Fruit fly (Drosophila melanogaster) whole organism, embryonic: ENCODE results near the gene CG42237.

Source experiments
- Bgb ChIP-seq: fragments of 200-800 bp; sonication (Bioruptor generic); IDR thresholded peaks from 2 replicates; pipeline ENCODE4 v1.3.6; 2022; ENCODE audit warnings: missing biosample characterization, missing genetic modification characterization; ENCODE audit not compliant: partially characterized antibody
- CG10462 ChIP-seq: fragments of 200-800 bp; sonication (Bioruptor generic); optimal IDR thresholded peaks from 2 replicates; lab custom pipeline; 2016; ENCODE audit warnings: missing biosample characterization, missing genetic modification characterization
- CG11247 ChIP-seq: fragments of 200-800 bp; sonication (Bioruptor generic); IDR thresholded peaks from 2 replicates; pipeline ENCODE4 v1.3.6; 2022; ENCODE audit warnings: missing biosample characterization, missing genetic modification characterization
- CG13296 ChIP-seq: fragments of 200-800 bp; sonication (Bioruptor generic); optimal IDR thresholded peaks from 3 replicates; lab custom pipeline; 2018; ENCODE audit warnings: missing biosample characterization, mild to moderate bottlenecking, missing genetic modification characterization
- CG14441 ChIP-seq: fragments of 200-800 bp; sonication (Bioruptor generic); IDR thresholded peaks from 2 replicates; pipeline ENCODE4 v1.3.6; 2022; ENCODE audit warnings: missing biosample characterization, missing genetic modification characterization
- CG17385 ChIP-seq: fragments of 200-800 bp; sonication (Bioruptor generic); optimal IDR thresholded peaks from 3 replicates; lab custom pipeline; 2018; ENCODE audit warnings: missing biosample characterization, mild to moderate bottlenecking, missing genetic modification characterization
- CG1832 ChIP-seq: fragments of 200-800 bp; sonication (Bioruptor generic); optimal IDR thresholded peaks from 2 replicates; lab custom pipeline; 2017; ENCODE audit warnings: missing biosample characterization, mild to moderate bottlenecking, missing genetic modification characterization, inconsistent platforms
- CG31224 ChIP-seq: fragments of 200-800 bp; sonication (Bioruptor generic); IDR thresholded peaks from 2 replicates; pipeline ENCODE4 v1.3.6; 2022; ENCODE audit warnings: missing biosample characterization, missing genetic modification characterization
- CG32532 ChIP-seq: fragments of 200-800 bp; sonication (Bioruptor generic); IDR thresholded peaks from 2 replicates; pipeline ENCODE4 v1.3.6; 2022; ENCODE audit warnings: missing biosample characterization, missing genetic modification characterization
- CG34376 ChIP-seq: fragments of 200-800 bp; sonication (Bioruptor generic); optimal IDR thresholded peaks from 2 replicates; lab custom pipeline; 2018; ENCODE audit warnings: missing biosample characterization, mild to moderate bottlenecking, missing genetic modification characterization
- CG3847 ChIP-seq: fragments of 200-800 bp; sonication (Bioruptor generic); IDR thresholded peaks from 2 replicates; pipeline ENCODE4 v1.3.6; 2022; ENCODE audit warnings: missing biosample characterization, missing genetic modification characterization
- CG4707 ChIP-seq: fragments of 200-800 bp; sonication (Bioruptor generic); optimal IDR thresholded peaks from 2 replicates; lab custom pipeline; 2018; ENCODE audit warnings: missing biosample characterization, mild to moderate bottlenecking, missing genetic modification characterization, moderate library complexity
- CG5180 ChIP-seq: fragments of 200-800 bp; sonication (Bioruptor generic); optimal IDR thresholded peaks from 3 replicates; lab custom pipeline; 2017; ENCODE audit warnings: missing biosample characterization, missing genetic modification characterization, mild to moderate bottlenecking, moderate library complexity, missing genetic modification reagents
- CG5953 ChIP-seq: fragments of 200-800 bp; sonication (Bioruptor generic); IDR thresholded peaks from 2 replicates; pipeline ENCODE4 v1.3.6; 2022; ENCODE audit warnings: missing biosample characterization, missing genetic modification characterization
- CG6254 ChIP-seq: fragments of 200-800 bp; sonication (Bioruptor generic); optimal IDR thresholded peaks from 3 replicates; lab custom pipeline; 2017; ENCODE audit warnings: mild to moderate bottlenecking, missing biosample characterization, missing genetic modification reagents, missing genetic modification characterization
- CG6654 ChIP-seq: fragments of 200-800 bp; sonication (Bioruptor generic); optimal IDR thresholded peaks from 2 replicates; lab custom pipeline; 2017; ENCODE audit warnings: missing biosample characterization, mild to moderate bottlenecking, missing genetic modification characterization
- CG6765 ChIP-seq: fragments of 200-800 bp; sonication (Bioruptor generic); optimal IDR thresholded peaks from 3 replicates; lab custom pipeline; 2017; ENCODE audit warnings: missing biosample characterization, mild to moderate bottlenecking, missing genetic modification characterization
- CG6813 ChIP-seq: fragments of 200-800 bp; sonication (Bioruptor generic); optimal IDR thresholded peaks from 2 replicates; lab custom pipeline; 2017; ENCODE audit warnings: missing biosample characterization, missing genetic modification characterization, mild to moderate bottlenecking, moderate library complexity, missing genetic modification reagents
- CG9609 ChIP-seq: fragments of 200-800 bp; sonication (Bioruptor generic); optimal IDR thresholded peaks from 3 replicates; lab custom pipeline; 2016; ENCODE audit warnings: missing biosample characterization, missing genetic modification characterization
- CoRest ChIP-seq: fragments of 200-800 bp; sonication (Bioruptor generic); optimal IDR thresholded peaks from 3 replicates; lab custom pipeline; 2018; ENCODE audit warnings: missing biosample characterization, mild to moderate bottlenecking, missing genetic modification characterization, moderate library complexity
- Dek ChIP-seq: fragments of 200-800 bp; sonication (Bioruptor generic); optimal IDR thresholded peaks from 3 replicates; lab custom pipeline; 2019; ENCODE audit warnings: missing biosample characterization, mild to moderate bottlenecking, missing genetic modification characterization, moderate library complexity
- Dref ChIP-seq: fragments of 200-800 bp; sonication (Bioruptor generic); IDR thresholded peaks from 2 replicates; pipeline ENCODE4 v1.3.6; 2022; ENCODE audit warnings: missing biosample characterization, missing genetic modification characterization
- HLH3B ChIP-seq: fragments of 200-800 bp; sonication (Bioruptor generic); IDR thresholded peaks from 2 replicates; pipeline ENCODE4 v1.3.6; 2022; ENCODE audit warnings: missing biosample characterization, missing genetic modification characterization
- Hr51 ChIP-seq, 2 experiments: fragments of 200-800 bp; sonication (Bioruptor generic); optimal IDR thresholded peaks; 2 replicates in 1 of 2; 3 replicates in 1 of 2; lab custom pipeline; 2016 to 2018; ENCODE audit warnings: missing biosample characterization in 2 of 2, missing genetic modification characterization in 2 of 2, mild to moderate bottlenecking in 1 of 2, moderate library complexity in 1 of 2
- Hr78 ChIP-seq, 2 experiments: fragments of 200-800 bp in 1 of 2; fragments of >200 bp in 1 of 2; sonication (Bioruptor generic) in 1 of 2; optimal IDR thresholded peaks; 2 replicates each; lab custom pipeline; 2017 to 2019; ENCODE audit warnings: missing biosample characterization in 2 of 2, missing genetic modification characterization in 2 of 2, mild to moderate bottlenecking in 1 of 2, moderate library complexity in 1 of 2
- MBD-R2 ChIP-seq: fragments of 200-800 bp; sonication (Bioruptor generic); IDR thresholded peaks from 2 replicates; pipeline ENCODE4 v1.3.6; 2022; ENCODE audit warnings: missing biosample characterization, missing genetic modification characterization
- Oli ChIP-seq: fragments of 200-800 bp; sonication (Bioruptor generic); optimal IDR thresholded peaks from 2 replicates; lab custom pipeline; 2018; ENCODE audit warnings: missing biosample characterization, mild to moderate bottlenecking, missing genetic modification characterization, moderate library complexity
- PHDP ChIP-seq: fragments of 200-800 bp; sonication (Bioruptor generic); optimal IDR thresholded peaks from 3 replicates; lab custom pipeline; 2018; ENCODE audit warnings: missing biosample characterization, mild to moderate bottlenecking, missing genetic modification characterization, moderate library complexity
- Poxn ChIP-seq: fragments of 200-800 bp; sonication (Bioruptor generic); IDR thresholded peaks from 2 replicates; pipeline ENCODE4 v1.3.6; 2022; ENCODE audit warnings: missing biosample characterization, missing genetic modification characterization
- Ptx1 ChIP-seq: fragments of 200-800 bp; sonication (Bioruptor generic); IDR thresholded peaks from 2 replicates; pipeline ENCODE4 v1.3.6; 2022; ENCODE audit warnings: missing biosample characterization, missing genetic modification characterization
- Rx ChIP-seq: fragments of 200-800 bp; sonication (Bioruptor generic); IDR thresholded peaks from 2 replicates; pipeline ENCODE4 v1.3.6; 2022; ENCODE audit warnings: missing biosample characterization, missing genetic modification characterization
- Scr ChIP-seq: fragments of 200-800 bp; sonication (Bioruptor generic); IDR thresholded peaks from 2 replicates; pipeline ENCODE4 v1.3.6; 2022; ENCODE audit warnings: missing biosample characterization, missing genetic modification characterization; ENCODE audit not compliant: partially characterized antibody
- Sox102F ChIP-seq: fragments of 200-800 bp; sonication (Bioruptor generic); optimal IDR thresholded peaks from 2 replicates; lab custom pipeline; 2018; ENCODE audit warnings: missing biosample characterization, mild to moderate bottlenecking, missing genetic modification characterization, moderate library complexity
- abd-A ChIP-seq: fragments of 200-800 bp; sonication (Bioruptor generic); optimal IDR thresholded peaks from 3 replicates; lab custom pipeline; 2019; ENCODE audit warnings: missing biosample characterization, mild to moderate bottlenecking, missing genetic modification characterization, moderate library complexity
- ato ChIP-seq: fragments of 200-800 bp; sonication (Bioruptor generic); IDR thresholded peaks from 2 replicates; pipeline ENCODE4 v1.3.6; 2022; ENCODE audit warnings: missing biosample characterization, missing genetic modification characterization; ENCODE audit not compliant: partially characterized antibody
- bigmax ChIP-seq: fragments of 200-800 bp; sonication (Bioruptor generic); optimal IDR thresholded peaks from 2 replicates; lab custom pipeline; 2018; ENCODE audit warnings: missing biosample characterization, mild to moderate bottlenecking, missing genetic modification characterization
- chinmo ChIP-seq: fragments of 200-800 bp; sonication (Bioruptor generic); IDR thresholded peaks from 4 replicates; pipeline ENCODE4 v1.3.6; 2022; ENCODE audit warnings: missing biosample characterization, missing genetic modification characterization; ENCODE audit not compliant: partially characterized antibody
- chn ChIP-seq: fragments of 200-800 bp; sonication (Bioruptor generic); optimal IDR thresholded peaks from 2 replicates; lab custom pipeline; 2016; ENCODE audit warnings: missing biosample characterization, missing genetic modification characterization
- disco-r ChIP-seq: fragments of 200-800 bp; sonication (Bioruptor generic); optimal IDR thresholded peaks from 2 replicates; lab custom pipeline; 2016; ENCODE audit warnings: missing biosample characterization, missing genetic modification characterization
- gcm2 ChIP-seq: fragments of 200-800 bp; sonication (Bioruptor generic); optimal IDR thresholded peaks from 2 replicates; lab custom pipeline; 2016; ENCODE audit warnings: missing biosample characterization, missing genetic modification characterization
- inv ChIP-seq: fragments of 200-800 bp; sonication (Bioruptor generic); IDR thresholded peaks from 2 replicates; pipeline ENCODE4 v1.3.6; 2022; ENCODE audit warnings: missing biosample characterization, missing genetic modification characterization; ENCODE audit not compliant: partially characterized antibody
- kay ChIP-seq: fragments of 200-800 bp; sonication (Bioruptor generic); optimal IDR thresholded peaks from 2 replicates; lab custom pipeline; 2016; ENCODE audit warnings: missing biosample characterization, missing genetic modification characterization
- pb ChIP-seq: fragments of 200-800 bp; sonication (Bioruptor generic); optimal IDR thresholded peaks from 3 replicates; lab custom pipeline; 2016; ENCODE audit warnings: missing biosample characterization, missing genetic modification characterization
- ranshi ChIP-seq: fragments of 200-800 bp; sonication (Bioruptor generic); IDR thresholded peaks from 2 replicates; pipeline ENCODE4 v1.3.6; 2022; ENCODE audit warnings: missing biosample characterization, missing genetic modification characterization
- rib ChIP-seq: fragments of 200-800 bp; sonication (Bioruptor generic); IDR thresholded peaks from 2 replicates; pipeline ENCODE4 v1.3.6; 2022; ENCODE audit warnings: missing biosample characterization, missing genetic modification characterization
- sd ChIP-seq: fragments of 200-800 bp; sonication (Bioruptor generic); optimal IDR thresholded peaks from 3 replicates; lab custom pipeline; 2018; ENCODE audit warnings: missing biosample characterization, mild to moderate bottlenecking, missing genetic modification characterization, moderate library complexity
- slbo ChIP-seq: fragments of 200-800 bp; sonication (Bioruptor generic); IDR thresholded peaks from 2 replicates; pipeline ENCODE4 v1.3.6; 2022; ENCODE audit warnings: missing biosample characterization, missing genetic modification characterization
- sob ChIP-seq: fragments of 200-800 bp; sonication (Bioruptor generic); IDR thresholded peaks from 2 replicates; pipeline ENCODE4 v1.3.6; 2022; ENCODE audit warnings: missing biosample characterization, missing genetic modification characterization
- ssp ChIP-seq: fragments of 200-800 bp; sonication (Bioruptor generic); IDR thresholded peaks from 2 replicates; pipeline ENCODE4 v1.3.6; 2022; ENCODE audit warnings: missing biosample characterization, missing genetic modification characterization
- ttk ChIP-seq: fragments of 200-800 bp; sonication (Bioruptor generic); IDR thresholded peaks from 2 replicates; pipeline ENCODE4 v2.1.2; 2022; ENCODE audit warnings: missing biosample characterization, missing genetic modification characterization

The CG42237 gene

dm6 chrX:13099919-13100318, 15.0 kb upstream of the CG42237 start (continued):
- no peak for TF ChIP-seq CG10462
- peak; percentile 80 for TF ChIP-seq CG6813 (GFP tag; lab: Kevin White, UChicago)
- peak; percentile 86 for TF ChIP-seq CG3847 (GFP tag; lab: Robert Waterston, UW)
- no peak for TF ChIP-seq abd-A (tag; lab: Kevin White, UChicago)
- TF ChIP-seq Rx (GFP tag; lab: Robert Waterston, UW), result peak; percentile 82
- TF ChIP-seq chinmo, result no peak
- TF ChIP-seq Dek, result peak; percentile 88
- no peak for TF ChIP-seq Bgb (GFP tag; lab: Robert Waterston, UW)
- TF ChIP-seq CG32532 (GFP tag; lab: Robert Waterston, UW), result peak; percentile 94
- no peak for TF ChIP-seq CG34376 (GFP tag; lab: Kevin White, UChicago)
- no peak for TF ChIP-seq CG1832 (GFP tag; lab: Kevin White, UChicago)
- TF ChIP-seq chn (GFP tag; lab: Kevin White, UChicago), result no peak
- TF ChIP-seq ttk (GFP tag; lab: Robert Waterston, UW), result peak; percentile 74
- TF ChIP-seq ranshi, result peak; percentile 91
- no peak for TF ChIP-seq Dref
- TF ChIP-seq sob, result peak; percentile 92
- 0 out of 2 replicates have a peak, but pooled peaks have one; percentile 36 for TF ChIP-seq CG5953 (GFP tag; lab: Robert Waterston, UW)
- peak; percentile 89 for TF ChIP-seq Ptx1 (GFP tag; lab: Robert Waterston, UW)
- no peak for TF ChIP-seq Scr (GFP tag; lab: Robert Waterston, UW)
- TF ChIP-seq CG14441, result peak; percentile 94
- TF ChIP-seq Hr51 (GFP tag; optimal IDR thresholded peaks at IDR 0.05; lab: Kevin White, UChicago), result peak in 1 of 2 experiments; percentile 85
- no peak for TF ChIP-seq bigmax (GFP tag; lab: Kevin White, UChicago)
- peak; percentile 48 for TF ChIP-seq CG6254 (GFP tag; lab: Kevin White, UChicago)
- peak; percentile 85 for TF ChIP-seq CG11247 (GFP tag; lab: Robert Waterston, UW)
- TF ChIP-seq CG13296 (GFP tag; lab: Kevin White, UChicago), result peak; percentile 88
- TF ChIP-seq ato, result no peak
- peak; percentile 85 for TF ChIP-seq HLH3B (GFP tag; lab: Robert Waterston, UW)
- no peak for TF ChIP-seq disco-r (GFP tag; lab: Kevin White, UChicago)
- TF ChIP-seq MBD-R2, result peak; percentile 57
- TF ChIP-seq pb (GFP tag; lab: Kevin White, UChicago), result no peak
- peak; percentile 78 for TF ChIP-seq CG17385
- TF ChIP-seq Poxn (GFP tag; lab: Robert Waterston, UW), result peak; percentile 58; the same call in 1 of the 2 replicates
- TF ChIP-seq rib (GFP tag; lab: Robert Waterston, UW), result peak; percentile 82
- peak; percentile 70 for TF ChIP-seq ssp (GFP tag; lab: Robert Waterston, UW)
- peak; percentile 71 for TF ChIP-seq sd
- peak; percentile 74 for TF ChIP-seq kay
- TF ChIP-seq CG31224 (GFP tag; lab: Robert Waterston, UW), result peak; percentile 84
- TF ChIP-seq inv (GFP tag; lab: Robert Waterston, UW), result no peak
- TF ChIP-seq slbo (GFP tag; lab: Robert Waterston, UW), result peak; percentile 94
- TF ChIP-seq gcm2 (GFP tag; lab: Kevin White, UChicago), result no peak
- no peak for TF ChIP-seq CG9609
- peak; percentile 82 for TF ChIP-seq Sox102F (GFP tag; lab: Kevin White, UChicago)
- TF ChIP-seq CoRest (tag; lab: Kevin White, UChicago), result peak; percentile 87
- TF ChIP-seq CG4707 (GFP tag; lab: Kevin White, UChicago), result peak; percentile 7
- TF ChIP-seq PHDP, result peak; percentile 88
- peak; percentile 76 for TF ChIP-seq CG6765
- no peak for TF ChIP-seq Hr78 (GFP tag; optimal IDR thresholded peaks at IDR 0.05; lab: Kevin White, UChicago)
- TF ChIP-seq CG5180 (GFP tag; lab: Kevin White, UChicago), result peak; percentile 36
- TF ChIP-seq CG6654 (GFP tag; lab: Kevin White, UChicago), result peak; percentile 65
- peak; percentile 88 for TF ChIP-seq Oli (tag; lab: Kevin White, UChicago)
